Worm (Caenorhabditis elegans): ENCODE measurements around the gene sgo-1.

Gene sgo-1

DNA sequence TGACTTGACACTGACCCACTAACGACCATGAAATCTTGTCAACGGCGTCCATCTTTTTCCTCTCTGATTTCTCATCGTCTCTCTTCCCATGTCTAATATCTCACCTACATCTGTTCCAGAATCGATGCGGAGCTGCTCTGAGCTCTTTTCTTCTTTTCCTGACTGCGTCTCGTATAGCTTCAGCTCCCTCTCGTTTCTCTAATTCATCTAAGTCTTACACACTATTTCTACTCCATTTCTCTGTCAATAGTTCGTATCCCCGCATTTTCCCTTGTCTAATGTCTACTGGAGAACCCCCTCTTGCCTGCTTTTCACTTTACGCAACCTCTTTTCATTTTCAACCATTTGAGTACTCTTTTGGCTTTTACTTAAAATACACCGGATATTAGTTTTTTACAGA, 21.6 kb upstream of the sgo-1 start, which contains the start of gene ric-3 (continued):
- TF ChIP-seq pqm-1 (tag; optimal IDR thresholded peaks at IDR 0.05) (no peak), ceh-9 (tag; optimal IDR thresholded peaks at IDR 0.05) (no peak), tbx-2 (tag; optimal IDR thresholded peaks at IDR 0.05) (no peak), nhr-28 (tag; optimal IDR thresholded peaks at IDR 0.05) (no peak), nhr-23 (tag; optimal IDR thresholded peaks at IDR 0.05) (no peak), nhr-12 (tag; optimal IDR thresholded peaks at IDR 0.05) (no peak), sea-2 (GFP tag; optimal IDR thresholded peaks at IDR 0.05) (no peak), nhr-25 (tag; optimal IDR thresholded peaks at IDR 0.05) (no peak), jun-1 (tag; optimal IDR thresholded peaks at IDR 0.05) (no peak), unc-62 (GFP tag; optimal IDR thresholded peaks at IDR 0.05) (peak; percentile 44), hmg-11 (tag; optimal IDR thresholded peaks at IDR 0.05) (peak; percentile 90)

DNA sequence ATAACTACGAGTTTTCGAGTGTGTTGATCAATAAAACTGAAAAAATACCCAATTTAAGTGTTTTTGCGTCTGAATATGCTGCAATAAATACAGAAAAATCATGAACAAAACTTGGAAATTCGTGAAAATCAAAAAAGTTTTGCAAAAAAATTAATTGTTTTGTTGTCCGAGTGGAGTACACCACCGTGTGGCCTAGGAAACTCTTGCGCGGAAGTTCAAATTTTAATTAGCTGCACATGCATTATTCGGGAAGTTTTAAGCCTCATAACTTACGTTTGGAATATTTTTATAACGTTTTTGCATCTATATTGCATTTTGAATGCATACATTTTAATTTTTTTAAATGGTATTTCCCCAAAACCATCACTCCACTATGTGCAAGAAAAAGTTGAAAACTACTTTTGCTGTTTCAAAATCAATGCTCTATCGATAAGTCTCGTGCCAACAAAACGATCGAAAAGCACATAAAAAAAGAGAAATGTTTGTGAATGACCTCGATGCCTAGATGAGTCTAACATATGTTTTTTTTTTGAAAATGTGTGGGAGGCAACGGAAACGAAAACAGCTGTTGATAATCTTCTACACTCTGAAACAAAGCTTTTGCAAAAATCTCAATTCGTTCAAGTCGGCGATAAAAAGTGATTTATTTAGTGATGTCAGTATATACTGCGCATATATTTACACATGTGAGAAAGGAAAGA, 20.3 kb upstream of the sgo-1 start:
- TF ChIP-seq egl-5 (tag; optimal IDR thresholded peaks at IDR 0.05) (peak; percentile 80), nhr-43 (tag; optimal IDR thresholded peaks at IDR 0.05; ENCODE audit: poor library complexity, severe bottlenecking) (peak; percentile 38), nfya-1 (tag; optimal IDR thresholded peaks at IDR 0.05; ENCODE audit: insufficient read depth) (peak; percentile 11), pha-4 (tag; optimal IDR thresholded peaks at IDR 0.05) (peak; percentile 4), eor-1 (tag; optimal IDR thresholded peaks at IDR 0.05) (no peak)

DNA sequence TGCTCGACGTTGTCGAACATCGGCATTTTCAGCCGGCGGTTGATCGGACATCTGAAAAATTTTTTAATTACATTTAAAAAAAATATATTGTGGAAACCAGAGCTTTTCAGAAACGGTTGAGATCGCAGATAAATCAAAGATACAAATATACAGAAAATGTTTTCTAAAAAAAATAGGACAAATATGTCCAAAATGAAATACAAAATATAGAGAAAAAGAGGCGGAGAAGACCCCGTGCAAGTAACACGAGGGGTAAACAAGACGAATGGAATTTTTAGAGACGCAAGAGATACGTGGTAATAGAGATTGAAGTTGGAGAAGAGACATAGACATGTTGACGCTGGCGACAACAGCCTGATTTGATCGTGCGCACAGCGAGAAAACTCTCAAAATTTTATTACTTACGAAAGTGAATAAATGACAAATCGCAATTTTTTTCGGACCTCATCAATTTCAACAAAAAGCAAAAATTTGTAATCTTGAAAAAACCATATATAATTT, 19.5 kb upstream of the sgo-1 start, which contains the start of gene cdgs-1:
TSS of gene cdgs-1 (minus strand) at position 51 of the 501 bp plus-strand sequence.
- TF ChIP-seq pqm-1 (tag; optimal IDR thresholded peaks at IDR 0.05) (peak; percentile 1), sea-2 (GFP tag; optimal IDR thresholded peaks at IDR 0.05) (no peak), unc-62 (GFP tag; optimal IDR thresholded peaks at IDR 0.05) (no peak), mdl-1 (tag; optimal IDR thresholded peaks at IDR 0.05) (peak; percentile 26), pha-4 (tag; optimal IDR thresholded peaks at IDR 0.05) (peak; percentile 84), elt-2 (tag; optimal IDR thresholded peaks at IDR 0.05) (peak; percentile 27), fkh-10 (GFP tag; optimal IDR thresholded peaks at IDR 0.05) (peak; percentile 72), egl-5 (tag; optimal IDR thresholded peaks at IDR 0.05) (peak; percentile 58), snpc-4 (tag; optimal IDR thresholded peaks at IDR 0.05) (peak; percentile 49), ceh-82 (tag; optimal IDR thresholded peaks at IDR 0.05) (no peak), ceh-16 (tag; optimal IDR thresholded peaks at IDR 0.05) (no peak), nhr-25 (tag; optimal IDR thresholded peaks at IDR 0.05) (no peak), nfya-1 (tag; optimal IDR thresholded peaks at IDR 0.05; ENCODE audit: insufficient read depth) (peak; percentile 69), fkh-2 (tag; optimal IDR thresholded peaks at IDR 0.05) (peak; percentile 55)

DNA sequence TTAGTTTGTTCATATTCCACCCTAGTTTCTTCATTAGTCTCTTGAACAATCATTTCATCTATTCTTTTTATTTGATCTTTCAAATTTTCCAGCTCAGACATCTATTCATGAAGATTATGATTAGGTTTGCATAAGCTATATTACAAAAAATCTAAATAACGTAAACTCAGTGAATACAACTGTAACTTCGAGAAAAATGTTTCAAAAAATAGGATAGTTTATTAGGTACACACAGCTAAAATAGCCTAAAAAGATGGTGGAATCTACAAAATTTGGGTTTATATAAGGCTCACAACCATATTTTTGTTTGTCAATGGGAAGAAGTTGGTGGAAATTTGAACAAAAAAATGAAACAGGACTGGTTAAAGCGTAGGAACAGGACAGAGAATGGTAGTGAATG, 16.4 kb upstream of the sgo-1 start, which contains the start of gene zgpa-1:
TSS of gene zgpa-1 (minus strand) at position 101 of the 400 bp plus-strand sequence.
- TF ChIP-seq ceh-82 (tag; optimal IDR thresholded peaks at IDR 0.05) (no peak), R02D3.7 (tag; optimal IDR thresholded peaks at IDR 0.05) (no peak), eor-1 (tag; optimal IDR thresholded peaks at IDR 0.05) (no peak), nhr-67 (tag; optimal IDR thresholded peaks at IDR 0.05) (no peak), nhr-237 (tag; optimal IDR thresholded peaks at IDR 0.05) (no peak), lin-15B (tag; optimal IDR thresholded peaks at IDR 0.05) (no peak), ceh-16 (tag; optimal IDR thresholded peaks at IDR 0.05) (no peak), nhr-11 (tag; optimal IDR thresholded peaks at IDR 0.05) (no peak), fkh-2 (tag; optimal IDR thresholded peaks at IDR 0.05) (no peak), egl-5 (tag; optimal IDR thresholded peaks at IDR 0.05) (no peak), hmg-11 (tag; optimal IDR thresholded peaks at IDR 0.05) (no peak), ZK546.5 (tag; optimal IDR thresholded peaks at IDR 0.05) (no peak), ceh-9 (tag; optimal IDR thresholded peaks at IDR 0.05) (no peak), fos-1 (tag; optimal IDR thresholded peaks at IDR 0.05) (no peak), skn-1 (tag; optimal IDR thresholded peaks at IDR 0.05) (no peak), nhr-77 (tag; optimal IDR thresholded peaks at IDR 0.05) (no peak), unc-62 (GFP tag; optimal IDR thresholded peaks at IDR 0.05) (no peak), nhr-28 (tag; optimal IDR thresholded peaks at IDR 0.05) (no peak), fkh-10 (GFP tag; optimal IDR thresholded peaks at IDR 0.05) (no peak), lin-39 (tag; optimal IDR thresholded peaks at IDR 0.05) (no peak)

Measured in whole organism, L3 larva.